Worm (Caenorhabditis elegans) whole organism, late embryonic: ENCODE results near the gene txdc-12.2.

Source experiments
- Y22D7AL.16 ChIP-seq: sonication (generic microtip); optimal IDR thresholded peaks from 2 replicates; lab custom pipeline; 2016; ENCODE audit warnings: missing genetic modification characterization, missing compliant biosample characterization
- ama-1 ChIP-seq: fragments of 150-350 bp; optimal IDR thresholded peaks from 2 replicates; lab custom pipeline; 2014
- ceh-30 ChIP-seq: fragments of 150-350 bp; optimal IDR thresholded peaks from 2 replicates; lab custom pipeline; 2014; ENCODE audit warnings: missing biosample characterization, missing genetic modification characterization
- ceh-6 ChIP-seq: fragments of 200-800 bp; sonication (Bioruptor generic); optimal IDR thresholded peaks from 2 replicates; lab custom pipeline; 2018; ENCODE audit warnings: mild to moderate bottlenecking, missing genetic modification characterization, missing compliant biosample characterization
- che-1 ChIP-seq: sonication (generic microtip); optimal IDR thresholded peaks from 2 replicates; lab custom pipeline; 2016; ENCODE audit warnings: mild to moderate bottlenecking, missing genetic modification characterization, missing compliant biosample characterization
- fax-1 ChIP-seq: sonication (generic microtip); optimal IDR thresholded peaks from 2 replicates; lab custom pipeline; 2016; ENCODE audit warnings: missing genotype, missing genetic modification characterization, missing compliant biosample characterization
- pag-3 ChIP-seq: sonication (generic microtip); optimal IDR thresholded peaks from 2 replicates; lab custom pipeline; 2016; ENCODE audit warnings: missing compliant biosample characterization, missing genetic modification characterization, borderline replicate concordance
- pha-4 ChIP-seq: fragments of 150-350 bp; optimal IDR thresholded peaks from 2 replicates; lab custom pipeline; 2018; ENCODE audit warnings: missing biosample characterization, missing genetic modification reagents, missing genetic modification characterization
- tbx-2 ChIP-seq: sonication (generic microtip); optimal IDR thresholded peaks from 2 replicates; lab custom pipeline; 2016; ENCODE audit warnings: missing genetic modification characterization, missing compliant biosample characterization
- unc-55 ChIP-seq: sonication (generic microtip); optimal IDR thresholded peaks from 2 replicates; lab custom pipeline; 2017; ENCODE audit warnings: missing biosample characterization, missing genetic modification reagents, missing genetic modification characterization
- unc-86 ChIP-seq: sonication (generic microtip); optimal IDR thresholded peaks from 2 replicates; lab custom pipeline; 2016; ENCODE audit warnings: missing genetic modification characterization, missing compliant biosample characterization

DNA sequence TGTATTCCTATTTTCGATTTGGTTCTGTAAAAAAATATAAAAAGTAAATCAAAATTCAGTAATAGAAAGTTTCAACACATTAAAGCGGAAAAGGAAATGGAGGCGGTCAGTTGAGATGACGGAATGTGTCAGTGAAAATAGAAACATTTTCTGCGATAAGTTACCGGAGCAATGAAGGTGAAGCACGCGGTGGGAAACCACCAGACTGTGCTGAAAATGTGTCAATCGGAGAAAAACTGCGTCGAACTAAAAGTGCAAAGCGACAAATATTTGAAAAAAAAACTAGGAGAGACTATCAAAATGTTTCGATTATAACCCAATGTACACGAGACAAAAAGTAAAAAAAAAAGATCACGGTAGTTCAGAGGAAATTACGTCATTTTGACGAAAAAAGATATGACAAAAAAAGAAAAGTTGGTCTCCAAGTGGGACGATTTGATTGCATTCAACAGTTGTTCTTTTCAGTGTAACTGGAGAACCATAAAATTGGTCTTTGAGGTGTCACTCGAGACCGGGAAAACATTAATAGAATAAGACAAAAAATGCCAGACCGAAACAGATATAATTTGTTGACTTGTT is 3.7 kb upstream of the txdc-12.2 start, which contains the start of gene acl-4:
- no peak for TF ChIP-seq ama-1 (lab: Kevin White, UChicago)
- TF ChIP-seq unc-86 (tag; lab: Kevin White, UChicago): no peak
- TF ChIP-seq tbx-2 (tag; lab: Kevin White, UChicago): no peak
- no peak for TF ChIP-seq ceh-6
- no peak for TF ChIP-seq unc-55 (GFP tag; lab: Kevin White, UChicago)
- no peak for TF ChIP-seq pha-4 (tag; lab: Kevin White, UChicago)
- no peak for TF ChIP-seq che-1 (tag; lab: Kevin White, UChicago)
- TF ChIP-seq pag-3 (tag; lab: Kevin White, UChicago): no peak
- TF ChIP-seq ceh-30 (tag; lab: Kevin White, UChicago): no peak
- TF ChIP-seq Y22D7AL.16 (tag; lab: Kevin White, UChicago): no peak
- TF ChIP-seq fax-1 (tag; lab: Kevin White, UChicago): no peak
